Worm (Caenorhabditis elegans) whole organism, young adult: Measurements from ENCODE around the gene abcf-3.
A peak's percentile ranks its signal among the peaks of the same experiment; 100 is the strongest.

Experiments used
- B0261.1 ChIP-seq: sonication (generic microtip); optimal IDR thresholded peaks from 2 replicates; lab custom pipeline; 2016; ENCODE audit warnings: mild to moderate bottlenecking, missing genetic modification characterization, moderate library complexity, missing compliant biosample characterization
- B0336.3 ChIP-seq: fragments of 200-800 bp; sonication (Bioruptor generic); IDR thresholded peaks from 2 replicates; pipeline ENCODE4 v1.3.6; 2022; ENCODE audit warnings: missing genetic modification characterization, missing compliant biosample characterization
- C17E4.6 ChIP-seq: fragments of 200-800 bp; sonication (Bioruptor generic); IDR thresholded peaks from 2 replicates; pipeline ENCODE4 v1.3.6; 2022; ENCODE audit warnings: missing genetic modification reagents, missing genetic modification characterization, missing compliant biosample characterization
- D2030.7 ChIP-seq: fragments of 200-800 bp; sonication (Bioruptor generic); IDR thresholded peaks from 2 replicates; pipeline ENCODE4 v1.3.6; 2022; ENCODE audit warnings: missing genetic modification reagents, missing genetic modification characterization, missing compliant biosample characterization
- F23B12.7 ChIP-seq: sonication (generic microtip); optimal IDR thresholded peaks from 2 replicates; lab custom pipeline; 2017; ENCODE audit warnings: missing genetic modification characterization, mild to moderate bottlenecking, missing compliant biosample characterization, antibody characterized with exemption, moderate library complexity; ENCODE audit not compliant: insufficient read depth
- F37B4.10 ChIP-seq: fragments of 200-800 bp; sonication (Bioruptor generic); IDR thresholded peaks from 2 replicates; pipeline ENCODE4 v1.3.6; 2022; ENCODE audit warnings: missing genetic modification characterization, missing compliant biosample characterization
- F39B2.1 ChIP-seq: fragments of 200-800 bp; sonication (Bioruptor generic); IDR thresholded peaks from 2 replicates; pipeline ENCODE4 v1.3.6; 2022; ENCODE audit warnings: missing genetic modification reagents, missing genetic modification characterization, missing compliant biosample characterization
- F57C9.4 ChIP-seq: sonication (generic microtip); optimal IDR thresholded peaks from 2 replicates; lab custom pipeline; 2017; ENCODE audit warnings: mild to moderate bottlenecking, missing genetic modification characterization, missing compliant biosample characterization
- T26A5.8 ChIP-seq: sonication (generic microtip); optimal IDR thresholded peaks from 2 replicates; lab custom pipeline; 2016; ENCODE audit warnings: missing genetic modification characterization, missing compliant biosample characterization
- Y56A3A.18 ChIP-seq: fragments of 200-800 bp; sonication (Bioruptor generic); IDR thresholded peaks from 2 replicates; pipeline ENCODE4 v1.3.6; 2022; ENCODE audit warnings: missing genetic modification reagents, missing genetic modification characterization, missing compliant biosample characterization
- Y67H2A.10 ChIP-seq: fragments of 200-800 bp; sonication (Bioruptor generic); conservative IDR thresholded peaks from 2 replicates; pipeline ENCODE4 v1.3.6; 2022; ENCODE audit warnings: missing genetic modification reagents, missing genetic modification characterization, missing compliant biosample characterization
- ZK185.1 ChIP-seq: sonication (generic microtip); optimal IDR thresholded peaks from 2 replicates; lab custom pipeline; 2016; ENCODE audit warnings: mild to moderate bottlenecking, missing genetic modification characterization, missing compliant biosample characterization; ENCODE audit not compliant: poor library complexity, severe bottlenecking
- akir-1 ChIP-seq: fragments of 200-800 bp; sonication (Bioruptor generic); optimal IDR thresholded peaks from 2 replicates; lab custom pipeline; 2018; ENCODE audit warnings: mild to moderate bottlenecking, missing genetic modification characterization, moderate library complexity, missing compliant biosample characterization
- ama-1 ChIP-seq, 3 experiments: fragments of 150-350 bp in 1 of 3; sonication (generic microtip) in 2 of 3; optimal IDR thresholded peaks; 2 replicates each; lab custom pipeline; 2014 to 2018; ENCODE audit warnings: missing biosample characterization in 2 of 3, missing genetic modification characterization in 2 of 3, missing genetic modification reagents in 2 of 3
- aptf-3 ChIP-seq: fragments of 200-800 bp; sonication (Bioruptor generic); IDR thresholded peaks from 2 replicates; pipeline ENCODE4 v1.3.6; 2022; ENCODE audit warnings: missing genetic modification characterization, missing compliant biosample characterization
- attf-3 ChIP-seq: fragments of 200-800 bp; sonication (Bioruptor generic); conservative IDR thresholded peaks from 2 replicates; pipeline ENCODE4 v1.3.6; 2022; ENCODE audit warnings: missing genetic modification reagents, missing genetic modification characterization, missing compliant biosample characterization
- attf-5 ChIP-seq: fragments of 200-800 bp; sonication (Bioruptor generic); optimal IDR thresholded peaks from 2 replicates; lab custom pipeline; 2018; ENCODE audit warnings: mild to moderate bottlenecking, missing genetic modification characterization, missing compliant biosample characterization
- attf-6 ChIP-seq: fragments of 200-800 bp; sonication (Bioruptor generic); IDR thresholded peaks from 2 replicates; pipeline ENCODE4 v1.3.6; 2022; ENCODE audit warnings: missing genetic modification reagents, missing genetic modification characterization, missing compliant biosample characterization
- cebp-1 ChIP-seq, 2 experiments: fragments of 200-800 bp in 1 of 2; sonication (Bioruptor generic) in 1 of 2; sonication (generic microtip) in 1 of 2; IDR thresholded peaks in 1 of 2; optimal IDR thresholded peaks in 1 of 2; 2 replicates each; pipeline versions ENCODE4 v1.3.6 to Lab custom; 2017 to 2022; ENCODE audit warnings: missing compliant biosample characterization in 2 of 2, missing genetic modification characterization in 2 of 2, mild to moderate bottlenecking in 1 of 2, missing genetic modification reagents in 1 of 2, moderate library complexity in 1 of 2
- ceh-40 ChIP-seq: fragments of 200-800 bp; sonication (Bioruptor generic); IDR thresholded peaks from 2 replicates; pipeline ENCODE4 v1.3.6; 2022; ENCODE audit warnings: missing genetic modification characterization, missing compliant biosample characterization
- die-1 ChIP-seq: sonication (generic microtip); optimal IDR thresholded peaks from 2 replicates; lab custom pipeline; 2016; ENCODE audit warnings: missing genotype, mild to moderate bottlenecking, missing genetic modification characterization, missing compliant biosample characterization
- efl-1 ChIP-seq: fragments of 150-350 bp; optimal IDR thresholded peaks from 2 replicates; lab custom pipeline; 2014; ENCODE audit warnings: missing biosample characterization, missing genetic modification reagents, missing genetic modification characterization
- ets-4 ChIP-seq: fragments of 200-800 bp; sonication (Bioruptor generic); optimal IDR thresholded peaks from 2 replicates; lab custom pipeline; 2018; ENCODE audit warnings: mild to moderate bottlenecking, missing genetic modification characterization, missing compliant biosample characterization
- gei-17 ChIP-seq: fragments of 200-800 bp; sonication (Bioruptor generic); optimal IDR thresholded peaks from 2 replicates; lab custom pipeline; 2018; ENCODE audit warnings: mild to moderate bottlenecking, missing genetic modification characterization, missing compliant biosample characterization
- hlh-12 ChIP-seq: sonication (generic microtip); optimal IDR thresholded peaks from 2 replicates; lab custom pipeline; 2016; ENCODE audit warnings: missing genetic modification characterization, missing compliant biosample characterization
- hmg-20 ChIP-seq: fragments of 200-800 bp; sonication (Bioruptor generic); IDR thresholded peaks from 2 replicates; pipeline ENCODE4 v1.3.6; 2022; ENCODE audit warnings: missing genetic modification reagents, missing genetic modification characterization, missing compliant biosample characterization
- hsf-1 ChIP-seq: fragments of 200-800 bp; sonication (Bioruptor generic); IDR thresholded peaks from 2 replicates; pipeline ENCODE4 v1.3.6; 2022; ENCODE audit warnings: missing genetic modification reagents, missing genetic modification characterization, missing compliant biosample characterization
- lag-1 ChIP-seq: fragments of 200-800 bp; sonication (Bioruptor generic); IDR thresholded peaks from 2 replicates; pipeline ENCODE4 v1.3.6; 2022; ENCODE audit warnings: missing genetic modification reagents, missing genetic modification characterization, missing compliant biosample characterization
- lin-26 ChIP-seq: fragments of 200-800 bp; sonication (Bioruptor generic); IDR thresholded peaks from 2 replicates; pipeline ENCODE4 v1.3.6; 2022; ENCODE audit warnings: missing genetic modification reagents, missing genetic modification characterization, missing compliant biosample characterization
- lin-35 ChIP-seq, 3 experiments: fragments of 150-350 bp in 2 of 3; sonication (generic microtip) in 1 of 3; optimal IDR thresholded peaks; 2 replicates each; lab custom pipeline; 2014 to 2018; ENCODE audit warnings: missing biosample characterization in 3 of 3, missing genetic modification characterization in 3 of 3, missing genetic modification reagents in 3 of 3
- lin-40 ChIP-seq: sonication (generic microtip); optimal IDR thresholded peaks from 2 replicates; lab custom pipeline; 2016; ENCODE audit warnings: missing genetic modification characterization, mild to moderate bottlenecking, missing compliant biosample characterization, missing genotype, missing genetic modification reagents
- lin-54 ChIP-seq: fragments of 200-800 bp; sonication (Bioruptor generic); optimal IDR thresholded peaks from 2 replicates; lab custom pipeline; 2018; ENCODE audit warnings: mild to moderate bottlenecking, missing genetic modification characterization, missing compliant biosample characterization
- lsl-1 ChIP-seq: fragments of 200-800 bp; sonication (Bioruptor generic); optimal IDR thresholded peaks from 2 replicates; lab custom pipeline; 2018; ENCODE audit warnings: mild to moderate bottlenecking, missing genetic modification characterization, moderate library complexity, missing compliant biosample characterization
- madf-3 ChIP-seq: fragments of 200-800 bp; sonication (Bioruptor generic); IDR thresholded peaks from 2 replicates; pipeline ENCODE4 v1.3.6; 2022; ENCODE audit warnings: missing genetic modification reagents, missing genetic modification characterization, missing compliant biosample characterization
- madf-6 ChIP-seq: fragments of 200-800 bp; sonication (Bioruptor generic); IDR thresholded peaks from 2 replicates; pipeline ENCODE4 v1.3.6; 2022; ENCODE audit warnings: missing genetic modification reagents, missing genetic modification characterization, missing compliant biosample characterization
- mcd-1 ChIP-seq: fragments of 200-800 bp; sonication (Bioruptor generic); IDR thresholded peaks from 2 replicates; pipeline ENCODE4 v1.3.6; 2022; ENCODE audit warnings: missing genetic modification reagents, missing genetic modification characterization, missing compliant biosample characterization
- nfya-2 ChIP-seq: fragments of 200-800 bp; sonication (Bioruptor generic); IDR thresholded peaks from 2 replicates; pipeline ENCODE4 v1.3.6; 2022; ENCODE audit warnings: missing genetic modification reagents, missing genetic modification characterization, missing compliant biosample characterization
- nfyb-1 ChIP-seq: fragments of 200-800 bp; sonication (Bioruptor generic); IDR thresholded peaks from 2 replicates; pipeline ENCODE4 v1.3.6; 2022; ENCODE audit warnings: missing genetic modification reagents, missing genetic modification characterization, missing compliant biosample characterization
- nhr-179 ChIP-seq: sonication (generic microtip); optimal IDR thresholded peaks from 2 replicates; lab custom pipeline; 2016; ENCODE audit warnings: mild to moderate bottlenecking, missing genetic modification characterization, missing compliant biosample characterization
- nhr-90 ChIP-seq: sonication (generic microtip); optimal IDR thresholded peaks from 2 replicates; lab custom pipeline; 2016; ENCODE audit warnings: missing genotype, mild to moderate bottlenecking, missing genetic modification characterization, missing compliant biosample characterization
- repo-1 ChIP-seq: sonication (generic microtip); optimal IDR thresholded peaks from 2 replicates; lab custom pipeline; 2017; ENCODE audit warnings: mild to moderate bottlenecking, missing genetic modification characterization, missing compliant biosample characterization
- snpc-3.4 ChIP-seq: sonication (generic microtip); optimal IDR thresholded peaks from 2 replicates; lab custom pipeline; 2017; ENCODE audit warnings: missing genetic modification characterization, mild to moderate bottlenecking, missing compliant biosample characterization, antibody characterized with exemption, moderate library complexity, missing genotype, missing genetic modification reagents
- tbp1 ChIP-seq: fragments of 200-800 bp; sonication (Bioruptor generic); optimal IDR thresholded peaks from 2 replicates; lab custom pipeline; 2018; ENCODE audit warnings: mild to moderate bottlenecking, missing genetic modification characterization, missing compliant biosample characterization
- tlf-1 ChIP-seq: fragments of 200-800 bp; sonication (Bioruptor generic); optimal IDR thresholded peaks from 2 replicates; lab custom pipeline; 2018; ENCODE audit warnings: mild to moderate bottlenecking, missing genetic modification characterization, missing compliant biosample characterization
- xnd-1 ChIP-seq: sonication (generic microtip); optimal IDR thresholded peaks from 2 replicates; lab custom pipeline; 2016; ENCODE audit warnings: missing genotype, missing genetic modification reagents, missing genetic modification characterization, missing compliant biosample characterization
- ztf-26 ChIP-seq: sonication (generic microtip); optimal IDR thresholded peaks from 2 replicates; lab custom pipeline; 2017; ENCODE audit warnings: missing genetic modification characterization, missing compliant biosample characterization
- ztf-28 ChIP-seq: fragments of 200-800 bp; sonication (Bioruptor generic); IDR thresholded peaks from 2 replicates; pipeline ENCODE4 v1.3.6; 2022; ENCODE audit warnings: missing genetic modification reagents, missing genetic modification characterization, missing compliant biosample characterization
- ztf-6 ChIP-seq: fragments of 200-800 bp; sonication (Bioruptor generic); IDR thresholded peaks from 2 replicates; pipeline ENCODE4 v1.3.6; 2022; ENCODE audit warnings: missing genetic modification reagents, missing genetic modification characterization, missing compliant biosample characterization

Gene abcf-3

DNA sequence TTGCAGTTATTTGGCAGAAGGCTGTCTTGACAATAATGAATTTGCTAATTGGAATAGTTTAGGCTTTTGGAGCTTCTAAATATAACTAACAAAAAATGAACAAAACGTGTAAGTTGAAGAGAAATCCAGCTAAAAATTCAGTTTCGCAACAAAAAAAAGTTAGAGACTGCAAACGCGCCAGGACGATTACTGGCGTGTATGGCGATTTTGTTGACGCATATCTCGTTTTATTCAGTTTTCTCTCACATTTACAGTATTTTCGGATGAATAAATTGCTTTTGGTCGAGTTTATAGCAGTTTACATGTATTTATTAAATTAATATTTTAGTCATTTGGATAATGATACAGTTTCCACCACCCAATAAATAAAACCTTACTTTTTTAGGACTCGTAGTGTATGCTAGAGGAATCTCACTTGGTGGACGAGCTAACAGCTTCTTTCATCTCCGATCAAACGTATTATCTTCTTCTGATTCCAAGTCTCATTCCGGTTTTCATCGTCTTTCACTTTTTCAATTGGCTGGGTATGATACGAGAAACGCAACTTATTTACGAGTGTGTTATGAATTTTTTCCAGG lies at the start of gene abcf-3, which contains the start of gene F42A10.5:
TSS of gene abcf-3 (plus strand) at position 384 of the 578 bp plus-strand sequence.
TSS of gene F42A10.5 (minus strand) at position 458 of the 578 bp plus-strand sequence.
- TF ChIP-seq ZK185.1 (tag; lab: Kevin White, UChicago): no peak
- TF ChIP-seq C17E4.6: no peak
- no peak for TF ChIP-seq nfya-2 (GFP tag; lab: Robert Waterston, UW)
- peak; percentile 28 for TF ChIP-seq xnd-1 (tag; lab: Kevin White, UChicago)
- TF ChIP-seq F39B2.1 (GFP tag; lab: Robert Waterston, UW): no peak
- no peak for TF ChIP-seq hlh-12
- TF ChIP-seq B0261.1 (tag; lab: Kevin White, UChicago): no peak
- TF ChIP-seq tbp1: peak; percentile 23
- TF ChIP-seq lin-40 (tag; lab: Kevin White, UChicago): peak; percentile 52
- TF ChIP-seq attf-3 (GFP tag; lab: Robert Waterston, UW): 0 out of 2 replicates have a peak, but pooled peaks have one; percentile 12
- TF ChIP-seq lin-54 (GFP tag; lab: Kevin White, UChicago): peak; percentile 64
- TF ChIP-seq ztf-6 (GFP tag; lab: Robert Waterston, UW): no peak
- TF ChIP-seq nhr-90: no peak
- peak in 1 of 3 experiments; percentile 66 for TF ChIP-seq lin-35 (GFP tag; optimal IDR thresholded peaks at IDR 0.05; lab: Kevin White, UChicago)
- TF ChIP-seq ceh-40 (GFP tag; lab: Robert Waterston, UW): no peak
- no peak for TF ChIP-seq ztf-28 (GFP tag; lab: Robert Waterston, UW)
- peak; percentile 47 for TF ChIP-seq lsl-1
- no peak for TF ChIP-seq nhr-179 (tag; lab: Kevin White, UChicago)
- peak; percentile 29 for TF ChIP-seq snpc-3.4 (tag; lab: Kevin White, UChicago)
- TF ChIP-seq nfyb-1 (GFP tag; lab: Robert Waterston, UW): 0 out of 2 replicates have a peak, but pooled peaks have one; percentile 40
- TF ChIP-seq efl-1 (GFP tag; lab: Kevin White, UChicago): peak; percentile 23
- TF ChIP-seq B0336.3 (GFP tag; lab: Robert Waterston, UW): no peak
- TF ChIP-seq madf-6 (GFP tag; lab: Robert Waterston, UW): peak; percentile 55; the same call in 1 of the 2 replicates
- no peak for TF ChIP-seq lag-1 (GFP tag; lab: Robert Waterston, UW)
- TF ChIP-seq aptf-3 (GFP tag; lab: Robert Waterston, UW): no peak
- no peak for TF ChIP-seq lin-26 (GFP tag; lab: Robert Waterston, UW)
- no peak for TF ChIP-seq ztf-26 (tag; lab: Kevin White, UChicago)
- TF ChIP-seq attf-5 (GFP tag; lab: Kevin White, UChicago): peak; percentile 33
- no peak for TF ChIP-seq ets-4 (GFP tag; lab: Kevin White, UChicago)
- TF ChIP-seq madf-3 (GFP tag; lab: Robert Waterston, UW): no peak
- no peak for TF ChIP-seq hmg-20
- TF ChIP-seq akir-1 (GFP tag; lab: Kevin White, UChicago): no peak
- peak; percentile 66 for TF ChIP-seq mcd-1 (GFP tag; lab: Robert Waterston, UW)
- no peak for TF ChIP-seq attf-6 (GFP tag; lab: Robert Waterston, UW)
- TF ChIP-seq cebp-1 (GFP tag; IDR thresholded peaks at IDR 0.05; lab: Robert Waterston, UW): no peak
- peak; percentile 93 for TF ChIP-seq cebp-1 (tag; optimal IDR thresholded peaks at IDR 0.05; lab: Kevin White, UChicago)
- no peak for TF ChIP-seq die-1
- TF ChIP-seq repo-1 (tag; lab: Kevin White, UChicago): no peak
- peak; percentile 41; the same call in 1 of the 2 replicates for TF ChIP-seq D2030.7 (GFP tag; lab: Robert Waterston, UW)
- TF ChIP-seq hsf-1 (GFP tag; lab: Robert Waterston, UW): no peak
- TF ChIP-seq F57C9.4 (tag; lab: Kevin White, UChicago): no peak
- no peak for TF ChIP-seq F37B4.10 (GFP tag; lab: Robert Waterston, UW)
- no peak for TF ChIP-seq Y56A3A.18 (GFP tag; lab: Robert Waterston, UW)
- TF ChIP-seq T26A5.8 (tag; lab: Kevin White, UChicago): no peak
- TF ChIP-seq F23B12.7: no peak
- TF ChIP-seq ama-1 (optimal IDR thresholded peaks at IDR 0.05; lab: Kevin White, UChicago): no peak
- TF ChIP-seq ama-1 (GFP tag; optimal IDR thresholded peaks at IDR 0.05; lab: Kevin White, UChicago): no peak
- no peak for TF ChIP-seq Y67H2A.10 (GFP tag; lab: Robert Waterston, UW)
- TF ChIP-seq tlf-1 (GFP tag; lab: Kevin White, UChicago): peak; percentile 26
- no peak for TF ChIP-seq gei-17 (GFP tag; lab: Kevin White, UChicago)
